Worm (Caenorhabditis elegans): ENCODE measurements around the gene irld-36.
"Not testable (repeated sequence)": the region's sequence is repeated elsewhere in the genome, so short reads cannot be mapped to it uniquely, and the experiment has no call there.

irld-36 gene

DNA sequence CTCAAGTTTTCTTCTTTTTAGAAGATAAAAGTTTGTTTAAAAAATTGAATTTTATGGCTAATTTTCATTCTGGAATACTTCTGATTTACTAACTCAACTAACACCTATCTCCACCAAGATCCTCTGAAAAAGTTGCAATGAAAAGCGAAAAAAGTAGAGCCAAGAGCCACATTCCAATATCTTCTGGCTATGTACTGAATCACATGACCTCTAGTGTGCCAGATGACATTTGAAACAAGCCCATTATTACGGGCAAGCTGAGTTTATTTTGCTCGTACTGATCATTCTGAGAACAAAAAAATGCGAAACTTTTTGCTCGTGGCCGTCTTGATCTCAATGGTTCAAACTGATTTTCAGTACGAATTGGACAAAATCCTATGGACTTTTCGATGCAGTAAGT, at the start of gene irld-36:
TSS of gene irld-36 (plus strand) at position 301 of the 400 bp plus-strand sequence.
- TF ChIP-seq pros-1 (tag; optimal IDR thresholded peaks at IDR 0.05) (no peak), odd-2 (tag; optimal IDR thresholded peaks at IDR 0.05) (no peak), ceh-45 (GFP tag; IDR thresholded peaks at IDR 0.05) (no peak), pat-9 (tag; optimal IDR thresholded peaks at IDR 0.05) (no peak), ceh-22 (tag; optimal IDR thresholded peaks at IDR 0.05) (no peak), nhr-11 (tag; optimal IDR thresholded peaks at IDR 0.05) (no peak), ets-4 (tag; optimal IDR thresholded peaks at IDR 0.05) (no peak), ceh-14 (tag; optimal IDR thresholded peaks at IDR 0.05) (no peak), lin-11 (tag; optimal IDR thresholded peaks at IDR 0.05) (no peak), gmeb-2 (tag; optimal IDR thresholded peaks at IDR 0.05) (no peak), dmd-4 (tag; optimal IDR thresholded peaks at IDR 0.05; ENCODE audit: borderline replicate concordance) (no peak), madf-2 (tag; optimal IDR thresholded peaks at IDR 0.05) (no peak), C08G9.2 (tag; optimal IDR thresholded peaks at IDR 0.05) (no peak), rnt-1 (tag; optimal IDR thresholded peaks at IDR 0.05) (no peak), pag-3 (tag; optimal IDR thresholded peaks at IDR 0.05; ENCODE audit: borderline replicate concordance) (no peak), ceh-19 (GFP tag; optimal IDR thresholded peaks at IDR 0.05) (no peak), ceh-6 (GFP tag; optimal IDR thresholded peaks at IDR 0.05) (no peak), hlh-6 (tag; optimal IDR thresholded peaks at IDR 0.05) (no peak), eyg-1 (tag; optimal IDR thresholded peaks at IDR 0.05) (no peak), ceh-48 (tag; optimal IDR thresholded peaks at IDR 0.05) (no peak)

DNA sequence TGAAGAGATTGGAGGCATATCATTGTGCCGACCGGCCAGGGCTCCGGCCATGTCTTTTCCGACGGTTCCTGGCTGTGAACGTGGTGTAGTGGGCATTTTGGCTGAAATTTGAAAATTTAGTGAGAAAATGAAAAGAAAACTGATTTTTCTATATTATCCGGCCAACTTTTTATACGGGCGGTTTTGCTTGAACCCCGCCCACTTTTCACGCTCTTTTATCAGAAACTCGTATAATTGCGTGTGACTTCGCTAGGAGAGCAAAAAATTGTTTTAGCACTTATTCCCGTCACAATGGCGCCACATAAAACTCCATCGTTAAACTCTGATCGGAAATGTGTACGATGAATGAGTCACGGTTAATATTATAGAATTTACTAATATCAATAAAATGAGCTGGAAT, 47.0 kb upstream of the irld-36 start, which contains the start of gene C08E3.13:
TSS of gene C08E3.13 (minus strand) at position 101 of the 400 bp plus-strand sequence.
- TF ChIP-seq unc-3 (GFP tag; conservative IDR thresholded peaks at IDR 0.05); unc-3 (tag; optimal IDR thresholded peaks at IDR 0.05); ceh-19 (GFP tag; optimal IDR thresholded peaks at IDR 0.05); fkh-6 (tag; optimal IDR thresholded peaks at IDR 0.05): not testable (repeated sequence)

DNA sequence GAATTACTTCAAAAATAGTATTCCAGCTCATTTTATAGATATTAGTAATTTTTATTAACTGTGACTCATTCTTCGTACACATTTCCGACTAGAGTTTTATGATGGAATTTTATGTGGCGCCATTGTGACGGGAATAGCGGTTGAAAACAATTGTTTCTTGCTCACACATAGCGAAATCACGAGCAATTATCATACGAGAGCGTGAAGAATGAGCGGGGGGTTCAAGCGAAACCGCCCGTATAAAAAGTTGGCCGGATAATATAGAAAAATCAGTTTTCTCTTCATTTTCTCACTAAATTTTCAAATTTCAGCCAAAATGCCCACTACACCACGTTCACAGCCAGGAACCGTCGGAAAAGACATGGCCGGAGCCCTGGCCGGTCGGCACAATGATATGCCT, 45.7 kb upstream of the irld-36 start, which contains the start of gene C08E3.1:
TSS of gene C08E3.1 (plus strand) at position 301 of the 400 bp plus-strand sequence.
- TF ChIP-seq F13H6.1 (tag; optimal IDR thresholded peaks at IDR 0.05); unc-42 (tag; optimal IDR thresholded peaks at IDR 0.05); ceh-19 (GFP tag; optimal IDR thresholded peaks at IDR 0.05): not testable (repeated sequence)

DNA sequence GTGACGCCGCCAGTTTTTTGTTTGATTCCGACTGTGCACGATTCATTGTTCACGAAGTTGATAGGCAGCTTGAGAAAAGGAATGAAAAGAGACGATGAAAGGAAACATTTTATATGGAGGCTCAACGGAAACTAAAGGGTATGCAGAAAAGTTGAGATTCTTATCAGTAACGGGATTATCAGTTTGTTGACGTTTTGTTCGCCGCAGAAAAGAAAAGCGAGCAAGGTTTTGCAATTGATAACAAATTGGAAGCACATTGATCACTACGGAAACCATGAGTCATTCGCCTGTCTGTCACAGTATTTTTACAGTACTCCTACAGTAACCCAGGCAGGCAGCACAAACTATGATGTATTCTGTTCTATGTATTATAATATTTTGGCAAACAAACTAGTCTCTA, 43.2 kb upstream of the irld-36 start:
- no peak for TF ChIP-seq ceh-48 (tag; optimal IDR thresholded peaks at IDR 0.05)
- no peak for TF ChIP-seq elt-2 (tag; optimal IDR thresholded peaks at IDR 0.05)
- no peak for TF ChIP-seq mec-3 (tag; optimal IDR thresholded peaks at IDR 0.05; ENCODE audit: borderline replicate concordance)
- TF ChIP-seq pat-9 (tag; optimal IDR thresholded peaks at IDR 0.05), result no peak
- no peak for TF ChIP-seq dve-1 (tag; optimal IDR thresholded peaks at IDR 0.05)
- TF ChIP-seq unc-55 (GFP tag; optimal IDR thresholded peaks at IDR 0.05), result no peak
- no peak for TF ChIP-seq madf-2 (tag; optimal IDR thresholded peaks at IDR 0.05)
- no peak for TF ChIP-seq hlh-13 (GFP tag; optimal IDR thresholded peaks at IDR 0.05)
- no peak for TF ChIP-seq nhr-232 (tag; optimal IDR thresholded peaks at IDR 0.05)
- TF ChIP-seq ceh-45 (GFP tag; IDR thresholded peaks at IDR 0.05), result no peak
- no peak for TF ChIP-seq fkh-6 (tag; optimal IDR thresholded peaks at IDR 0.05)

DNA sequence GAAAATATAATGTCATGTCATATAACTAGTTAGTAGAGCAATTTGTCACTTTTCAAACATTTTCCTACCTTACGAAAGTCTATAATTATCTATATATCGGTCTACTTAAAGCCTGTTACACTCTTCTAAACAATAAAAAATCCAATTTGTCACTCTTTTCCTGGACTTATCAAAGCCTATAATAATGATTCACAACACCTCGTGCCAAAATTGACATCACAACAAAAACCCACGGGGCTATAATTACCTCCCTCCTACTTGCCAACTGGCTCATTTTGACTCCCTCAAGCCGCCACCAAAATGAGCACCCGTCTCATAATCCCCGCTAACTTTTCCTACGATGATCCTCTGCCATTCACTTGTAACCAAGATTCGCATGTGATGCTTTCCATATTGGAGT, 42.8 kb upstream of the irld-36 start, which contains the start of gene srg-20:
TSS of gene srg-20 (plus strand) at position 301 of the 400 bp plus-strand sequence.
- TF ChIP-seq ceh-30 (tag; optimal IDR thresholded peaks at IDR 0.05); ceh-34 (tag; optimal IDR thresholded peaks at IDR 0.05); hlh-13 (GFP tag; optimal IDR thresholded peaks at IDR 0.05): not testable (repeated sequence)

All from whole organism, late embryonic.